Worm (Caenorhabditis elegans): Measurements from ENCODE around the gene kel-1.

ce11 chrII:11728545-11729105, 39.9 kb downstream of the kel-1 start, which contains the start of gene alh-8:
- TF ChIP-seq dpl-1 (GFP tag; optimal IDR thresholded peaks at IDR 0.05) (peak in 2 of 3 experiments; percentile 22 to 38), sptf-1 (tag; optimal IDR thresholded peaks at IDR 0.05) (no peak), ceh-90 (tag; optimal IDR thresholded peaks at IDR 0.05) (no peak), xbp-1 (tag; optimal IDR thresholded peaks at IDR 0.05) (peak; percentile 29), nhr-11 (tag; optimal IDR thresholded peaks at IDR 0.05) (no peak), fkh-10 (GFP tag; optimal IDR thresholded peaks at IDR 0.05) (no peak), nhr-90 (tag; optimal IDR thresholded peaks at IDR 0.05; ENCODE audit: poor library complexity) (peak; percentile 46), nhr-237 (tag; optimal IDR thresholded peaks at IDR 0.05) (no peak), ceh-82 (tag; optimal IDR thresholded peaks at IDR 0.05) (no peak), unc-86 (tag; optimal IDR thresholded peaks at IDR 0.05) (no peak), pag-3 (tag; optimal IDR thresholded peaks at IDR 0.05; ENCODE audit: borderline replicate concordance, insufficient read depth) (peak; percentile 40), unc-62 (GFP tag; optimal IDR thresholded peaks at IDR 0.05) (no peak), lin-13 (GFP tag; optimal IDR thresholded peaks at IDR 0.05) (no peak), egl-27 (tag; optimal IDR thresholded peaks at IDR 0.05) (no peak)
